Fruit fly (Drosophila melanogaster) whole organism, pupa: ENCODE results near the gene CG31922.

Experiments used
- CG10348 ChIP-seq: fragments of 200-800 bp; sonication (Bioruptor generic); IDR thresholded peaks from 2 replicates; pipeline ENCODE4 v1.3.6; 2022; ENCODE audit warnings: missing biosample characterization, missing genetic modification characterization
- CG12605 ChIP-seq: fragments of 200-800 bp; sonication (Bioruptor generic); IDR thresholded peaks from 2 replicates; pipeline ENCODE4 v1.3.6; 2022; ENCODE audit warnings: missing biosample characterization, missing genetic modification characterization
- CG13204 ChIP-seq: fragments of 200-800 bp; sonication (Bioruptor generic); optimal IDR thresholded peaks from 2 replicates; lab custom pipeline; 2018; ENCODE audit warnings: missing biosample characterization, mild to moderate bottlenecking, missing genetic modification characterization, moderate library complexity
- CG14655 ChIP-seq: fragments of 200-800 bp; sonication (Bioruptor generic); optimal IDR thresholded peaks from 3 replicates; lab custom pipeline; 2017; ENCODE audit warnings: mild to moderate bottlenecking, missing biosample characterization, missing genetic modification reagents, missing genetic modification characterization
- CG15710 ChIP-seq: fragments of 200-800 bp; sonication (Bioruptor generic); optimal IDR thresholded peaks from 2 replicates; lab custom pipeline; 2018; ENCODE audit warnings: missing biosample characterization, mild to moderate bottlenecking, missing genetic modification characterization, moderate library complexity
- CG17806 ChIP-seq: fragments of 200-800 bp; sonication (Bioruptor generic); optimal IDR thresholded peaks from 2 replicates; lab custom pipeline; 2018; ENCODE audit warnings: missing biosample characterization, mild to moderate bottlenecking, missing genetic modification characterization, moderate library complexity
- CG32121 ChIP-seq: fragments of 200-800 bp; sonication (Bioruptor generic); IDR thresholded peaks from 2 replicates; pipeline ENCODE4 v1.3.6; 2022; ENCODE audit warnings: missing biosample characterization, missing genetic modification characterization
- CG34367 ChIP-seq: fragments of 200-800 bp; sonication (Bioruptor generic); optimal IDR thresholded peaks from 2 replicates; lab custom pipeline; 2018; ENCODE audit warnings: missing biosample characterization, mild to moderate bottlenecking, missing genetic modification characterization
- CG4496 ChIP-seq: fragments of 200-800 bp; sonication (Bioruptor generic); IDR thresholded peaks from 3 replicates; pipeline ENCODE4 v1.3.6; 2022; ENCODE audit warnings: missing biosample characterization, missing genetic modification characterization
- CG8159 ChIP-seq: fragments of 200-800 bp; sonication (Bioruptor generic); optimal IDR thresholded peaks from 3 replicates; lab custom pipeline; 2018; ENCODE audit warnings: missing biosample characterization, mild to moderate bottlenecking, missing genetic modification characterization, moderate library complexity
- CG8301 ChIP-seq: fragments of 200-800 bp; sonication (Bioruptor generic); optimal IDR thresholded peaks from 2 replicates; lab custom pipeline; 2018; ENCODE audit warnings: missing biosample characterization, mild to moderate bottlenecking, missing genetic modification characterization
- CG9948 ChIP-seq: fragments of 200-800 bp; sonication (Bioruptor generic); optimal IDR thresholded peaks from 2 replicates; lab custom pipeline; 2018; ENCODE audit warnings: missing biosample characterization, mild to moderate bottlenecking, missing genetic modification characterization, moderate library complexity
- D1 ChIP-seq: fragments of 200-800 bp; sonication (Bioruptor generic); optimal IDR thresholded peaks from 2 replicates; lab custom pipeline; 2018; ENCODE audit warnings: missing biosample characterization, mild to moderate bottlenecking, missing genetic modification characterization, moderate library complexity
- EcR ChIP-seq: fragments of 200-800 bp; sonication (Bioruptor generic); optimal IDR thresholded peaks from 3 replicates; lab custom pipeline; 2019; ENCODE audit warnings: missing biosample characterization, missing genetic modification characterization, mild to moderate bottlenecking, moderate library complexity, missing genetic modification reagents
- Ets98B ChIP-seq: fragments of 200-800 bp; sonication (Bioruptor generic); IDR thresholded peaks from 2 replicates; pipeline ENCODE4 v1.3.6; 2022; ENCODE audit warnings: missing biosample characterization, missing genetic modification characterization
- Pif1A ChIP-seq: fragments of 200-800 bp; sonication (Bioruptor generic); optimal IDR thresholded peaks from 3 replicates; lab custom pipeline; 2016; ENCODE audit warnings: missing biosample characterization, missing genetic modification characterization
- Pif1B ChIP-seq: fragments of 200-800 bp; sonication (Bioruptor generic); optimal IDR thresholded peaks from 3 replicates; lab custom pipeline; 2016; ENCODE audit warnings: missing biosample characterization, missing genetic modification characterization
- Snoo ChIP-seq: fragments of 200-800 bp; sonication (Bioruptor generic); optimal IDR thresholded peaks from 3 replicates; lab custom pipeline; 2017; ENCODE audit warnings: missing biosample characterization, mild to moderate bottlenecking, missing genetic modification characterization, inconsistent platforms
- fd96Ca ChIP-seq: fragments of 200-800 bp; sonication (Bioruptor generic); IDR thresholded peaks from 3 replicates; pipeline ENCODE4 v1.3.6; 2022; ENCODE audit warnings: missing biosample characterization, missing genetic modification characterization
- gl ChIP-seq: fragments of 200-800 bp; sonication (Bioruptor generic); optimal IDR thresholded peaks from 2 replicates; lab custom pipeline; 2018; ENCODE audit warnings: missing biosample characterization, mild to moderate bottlenecking, missing genetic modification characterization
- rn ChIP-seq: fragments of 200-800 bp; sonication (Bioruptor generic); IDR thresholded peaks from 2 replicates; pipeline ENCODE4 v1.3.6; 2022; ENCODE audit warnings: missing biosample characterization, missing genetic modification characterization

Gene CG31922

dm6 chr2L:1199166-1199565 lies 29.2 kb downstream of the CG31922 start, which contains the start of the genes CG5139 and CG43348:
CG5139 (minus strand) TSS chr2L:1199266.
CG43348 (plus strand) TSS chr2L:1199412.
- no peak for TF ChIP-seq Ets98B
- no peak for TF ChIP-seq CG17806 (tag; lab: Kevin White, UChicago)
- TF ChIP-seq fd96Ca (GFP tag; lab: Robert Waterston, UW): no peak
- no peak for TF ChIP-seq CG15710 (tag; lab: Kevin White, UChicago)
- no peak for TF ChIP-seq CG8159 (tag; lab: Kevin White, UChicago)
- no peak for TF ChIP-seq EcR (GFP tag; lab: Kevin White, UChicago)
- no peak for TF ChIP-seq CG9948
- TF ChIP-seq CG8301 (tag; lab: Kevin White, UChicago): no peak
- TF ChIP-seq Pif1B (GFP tag; lab: Kevin White, UChicago): no peak
- no peak for TF ChIP-seq CG14655 (GFP tag; lab: Kevin White, UChicago)
- no peak for TF ChIP-seq CG34367 (tag; lab: Kevin White, UChicago)
- no peak for TF ChIP-seq CG10348 (GFP tag; lab: Robert Waterston, UW)
- no peak for TF ChIP-seq gl (tag; lab: Kevin White, UChicago)
- TF ChIP-seq CG4496: no peak
- TF ChIP-seq Pif1A (GFP tag; lab: Kevin White, UChicago): no peak
- TF ChIP-seq rn (GFP tag; lab: Robert Waterston, UW): no peak
- no peak for TF ChIP-seq Snoo (tag; lab: Kevin White, UChicago)
- TF ChIP-seq D1: no peak

- TF ChIP-seq gl (tag; lab: Kevin White, UChicago) (no peak), CG8301 (tag; lab: Kevin White, UChicago) (no peak), D1 (no peak), CG32121 (GFP tag; lab: Robert Waterston, UW) (no peak), CG14655 (GFP tag; lab: Kevin White, UChicago) (no peak)
- TF ChIP-seq, all 21 proteins: peak for 0
Observed at dm6 chr2L:1199912-1200721, 30.1 kb downstream of the CG31922 start, which contains the start of the genes CG43349 and CG5011. CG43349 (plus strand) TSS chr2L:1200205. CG5011 (plus strand) TSS chr2L:1200671.

DNA sequence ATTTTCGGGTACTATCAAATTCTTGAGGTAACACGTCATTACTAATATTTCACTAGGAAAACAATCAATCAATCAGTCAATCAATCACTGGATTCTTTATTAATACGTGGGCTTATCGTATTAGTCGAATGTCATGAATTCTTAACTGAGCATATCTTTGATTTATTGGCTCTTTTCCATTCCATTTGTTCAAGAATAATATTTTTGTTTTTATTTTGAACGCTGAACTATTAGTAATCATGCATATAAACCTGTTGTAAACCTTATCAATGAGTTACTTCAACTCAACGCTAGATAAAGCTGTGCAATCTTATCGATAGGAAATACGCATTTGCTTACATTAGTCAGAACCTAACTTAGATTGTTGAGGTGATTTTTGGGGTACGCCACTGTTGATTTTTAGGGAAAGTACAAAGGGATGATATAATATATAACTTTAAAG lies 31.4 kb downstream of the CG31922 start:
- TF ChIP-seq gl (tag; lab: Kevin White, UChicago): no peak
- no peak for TF ChIP-seq fd96Ca (GFP tag; lab: Robert Waterston, UW)
- no peak for TF ChIP-seq D1
- no peak for TF ChIP-seq CG32121 (GFP tag; lab: Robert Waterston, UW)
- TF ChIP-seq EcR (GFP tag; lab: Kevin White, UChicago): no peak
- no peak for TF ChIP-seq CG14655 (GFP tag; lab: Kevin White, UChicago)
- no peak for TF ChIP-seq Snoo (tag; lab: Kevin White, UChicago)
- no peak for TF ChIP-seq CG34367 (tag; lab: Kevin White, UChicago)
- TF ChIP-seq CG4496: no peak
- TF ChIP-seq CG9948: no peak
- TF ChIP-seq Ets98B: no peak
- TF ChIP-seq CG10348 (GFP tag; lab: Robert Waterston, UW): no peak
- TF ChIP-seq CG13204 (GFP tag; lab: Kevin White, UChicago): no peak
- TF ChIP-seq CG17806 (tag; lab: Kevin White, UChicago): no peak
- no peak for TF ChIP-seq CG15710 (tag; lab: Kevin White, UChicago)
- no peak for TF ChIP-seq rn (GFP tag; lab: Robert Waterston, UW)
- TF ChIP-seq Pif1B (GFP tag; lab: Kevin White, UChicago): no peak
- no peak for TF ChIP-seq Pif1A (GFP tag; lab: Kevin White, UChicago)

dm6 chr2L:1202445-1202844 lies 32.5 kb downstream of the CG31922 start:
- TF ChIP-seq gl (tag; lab: Kevin White, UChicago) (no peak), Ets98B (no peak), CG12605 (GFP tag; lab: Robert Waterston, UW) (no peak), CG14655 (GFP tag; lab: Kevin White, UChicago) (no peak), EcR (GFP tag; lab: Kevin White, UChicago) (no peak), CG15710 (tag; lab: Kevin White, UChicago) (no peak), D1 (no peak), Pif1A (GFP tag; lab: Kevin White, UChicago) (no peak), fd96Ca (GFP tag; lab: Robert Waterston, UW) (no peak), CG17806 (tag; lab: Kevin White, UChicago) (no peak), CG8301 (tag; lab: Kevin White, UChicago) (no peak), Snoo (tag; lab: Kevin White, UChicago) (no peak), CG32121 (GFP tag; lab: Robert Waterston, UW) (no peak)

- TF ChIP-seq Pif1B (GFP tag; lab: Kevin White, UChicago) (no peak), CG13204 (GFP tag; lab: Kevin White, UChicago) (no peak), rn (GFP tag; lab: Robert Waterston, UW) (no peak), CG9948 (no peak), fd96Ca (GFP tag; lab: Robert Waterston, UW) (no peak), CG34367 (tag; lab: Kevin White, UChicago) (no peak), CG8301 (tag; lab: Kevin White, UChicago) (no peak), CG8159 (tag; lab: Kevin White, UChicago) (no peak), Snoo (tag; lab: Kevin White, UChicago) (no peak), gl (tag; lab: Kevin White, UChicago) (no peak), EcR (GFP tag; lab: Kevin White, UChicago) (no peak), CG32121 (GFP tag; lab: Robert Waterston, UW) (no peak), CG15710 (tag; lab: Kevin White, UChicago) (no peak)
Observed at dm6 chr2L:1203915-1204314, 33.9 kb downstream of the CG31922 start, which contains the start of gene CG14342. CG14342 (plus strand) TSS chr2L:1204215.
